Worm (Caenorhabditis elegans) whole organism, mixed stage, embryonic: ENCODE results near the gene C02G6.2.

Experiments
- M03D4.4 ChIP-seq: sonication (generic microtip); optimal IDR thresholded peaks from 2 replicates; lab custom pipeline; 2017; ENCODE audit warnings: mild to moderate bottlenecking, missing genetic modification characterization, missing compliant biosample characterization
- blmp-1 ChIP-seq: fragments of 150-350 bp; optimal IDR thresholded peaks from 2 replicates; lab custom pipeline; 2014; ENCODE audit warnings: missing biosample characterization, missing genetic modification characterization
- ceh-39 ChIP-seq: fragments of 150-350 bp; optimal IDR thresholded peaks from 2 replicates; lab custom pipeline; 2014; ENCODE audit warnings: missing biosample characterization, missing genetic modification characterization
- ceh-43 ChIP-seq: fragments of 200-800 bp; sonication (Bioruptor generic); optimal IDR thresholded peaks from 2 replicates; lab custom pipeline; 2018; ENCODE audit warnings: mild to moderate bottlenecking, missing genetic modification characterization, moderate library complexity, missing compliant biosample characterization
- ces-1 ChIP-seq: fragments of 150-350 bp; optimal IDR thresholded peaks from 2 replicates; lab custom pipeline; 2014; ENCODE audit warnings: missing biosample characterization, missing genetic modification reagents, missing genetic modification characterization
- cnd-1 ChIP-seq: fragments of 200-800 bp; sonication (Bioruptor generic); optimal IDR thresholded peaks from 2 replicates; lab custom pipeline; 2018; ENCODE audit warnings: mild to moderate bottlenecking, missing genetic modification characterization, missing compliant biosample characterization
- drap-1 ChIP-seq: fragments of 200-800 bp; sonication (Bioruptor generic); optimal IDR thresholded peaks from 3 replicates; lab custom pipeline; 2018; ENCODE audit warnings: mild to moderate bottlenecking, missing genetic modification characterization, missing compliant biosample characterization
- elt-1 ChIP-seq: sonication (generic microtip); optimal IDR thresholded peaks from 2 replicates; lab custom pipeline; 2017; ENCODE audit warnings: missing genetic modification characterization, mild to moderate bottlenecking, missing compliant biosample characterization, antibody characterized with exemption, moderate library complexity, borderline replicate concordance; ENCODE audit not compliant: insufficient read depth
- elt-3 ChIP-seq: fragments of 150-350 bp; optimal IDR thresholded peaks from 2 replicates; lab custom pipeline; 2014; ENCODE audit warnings: missing biosample characterization, missing genetic modification characterization
- flh-1 ChIP-seq: fragments of 200-800 bp; sonication (Bioruptor generic); optimal IDR thresholded peaks from 2 replicates; lab custom pipeline; 2018; ENCODE audit warnings: mild to moderate bottlenecking, missing genetic modification characterization, moderate library complexity, missing compliant biosample characterization
- ham-2 ChIP-seq: fragments of 200-800 bp; sonication (Bioruptor generic); optimal IDR thresholded peaks from 2 replicates; lab custom pipeline; 2018; ENCODE audit warnings: mild to moderate bottlenecking, missing genetic modification characterization, missing compliant biosample characterization
- hlh-1 ChIP-seq: fragments of 150-350 bp; optimal IDR thresholded peaks from 2 replicates; lab custom pipeline; 2014; ENCODE audit warnings: missing biosample characterization, missing genetic modification reagents, missing genetic modification characterization
- lin-13 ChIP-seq: fragments of 150-350 bp; optimal IDR thresholded peaks from 2 replicates; lab custom pipeline; 2014; ENCODE audit warnings: missing biosample characterization, missing genetic modification characterization
- lin-32 ChIP-seq: fragments of 200-800 bp; sonication (Bioruptor generic); optimal IDR thresholded peaks from 2 replicates; lab custom pipeline; 2018; ENCODE audit warnings: mild to moderate bottlenecking, missing genetic modification characterization, missing compliant biosample characterization
- lsy-2 ChIP-seq: fragments of 150-350 bp; optimal IDR thresholded peaks from 2 replicates; lab custom pipeline; 2014; ENCODE audit warnings: missing biosample characterization, missing genetic modification characterization
- mab-5 ChIP-seq: fragments of 150-350 bp; optimal IDR thresholded peaks from 2 replicates; lab custom pipeline; 2014; ENCODE audit warnings: missing biosample characterization, missing genetic modification characterization
- mep-1 ChIP-seq: fragments of 150-350 bp; optimal IDR thresholded peaks from 2 replicates; lab custom pipeline; 2017; ENCODE audit warnings: missing biosample characterization, missing genetic modification reagents, missing genetic modification characterization, inconsistent platforms
- mls-2 ChIP-seq: sonication (generic microtip); optimal IDR thresholded peaks from 2 replicates; lab custom pipeline; 2016; ENCODE audit warnings: mild to moderate bottlenecking, missing genetic modification characterization, moderate library complexity, missing compliant biosample characterization
- nhr-12 ChIP-seq: fragments of 150-350 bp; optimal IDR thresholded peaks from 2 replicates; lab custom pipeline; 2014; ENCODE audit warnings: missing biosample characterization, missing genetic modification characterization
- nhr-2 ChIP-seq: fragments of 150-350 bp; optimal IDR thresholded peaks from 2 replicates; lab custom pipeline; 2014; ENCODE audit warnings: missing biosample characterization, missing genetic modification characterization
- nhr-237 ChIP-seq: fragments of 150-350 bp; optimal IDR thresholded peaks from 2 replicates; lab custom pipeline; 2014; ENCODE audit warnings: missing biosample characterization, missing genetic modification characterization
- nhr-28 ChIP-seq: fragments of 150-350 bp; optimal IDR thresholded peaks from 2 replicates; lab custom pipeline; 2014; ENCODE audit warnings: missing biosample characterization, missing genetic modification characterization
- nhr-76 ChIP-seq: sonication (generic microtip); optimal IDR thresholded peaks from 2 replicates; lab custom pipeline; 2017; ENCODE audit warnings: missing biosample characterization, missing genetic modification characterization
- pha-4 ChIP-seq: fragments of 150-350 bp; optimal IDR thresholded peaks from 2 replicates; lab custom pipeline; 2018; ENCODE audit warnings: missing biosample characterization, missing genetic modification reagents, missing genetic modification characterization
- sem-2 ChIP-seq: fragments of 200-800 bp; sonication (Bioruptor generic); optimal IDR thresholded peaks from 2 replicates; lab custom pipeline; 2018; ENCODE audit warnings: mild to moderate bottlenecking, missing genetic modification characterization, missing compliant biosample characterization
- snpc-4 ChIP-seq: fragments of 150-350 bp; optimal IDR thresholded peaks from 2 replicates; lab custom pipeline; 2014; ENCODE audit warnings: missing biosample characterization, missing genetic modification characterization
- sptf-1 ChIP-seq: sonication (generic microtip); optimal IDR thresholded peaks from 2 replicates; lab custom pipeline; 2017; ENCODE audit warnings: mild to moderate bottlenecking, missing genetic modification characterization, moderate library complexity, missing compliant biosample characterization
- tbx-8 ChIP-seq: fragments of 200-800 bp; sonication (Bioruptor generic); optimal IDR thresholded peaks from 2 replicates; lab custom pipeline; 2018; ENCODE audit warnings: mild to moderate bottlenecking, missing genetic modification characterization, moderate library complexity, missing compliant biosample characterization
- unc-120 ChIP-seq: sonication (generic microtip); optimal IDR thresholded peaks from 2 replicates; lab custom pipeline; 2017; ENCODE audit warnings: missing genetic modification characterization, missing compliant biosample characterization; ENCODE audit not compliant: poor library complexity, severe bottlenecking
- unc-39 ChIP-seq: fragments of 150-350 bp; optimal IDR thresholded peaks from 2 replicates; lab custom pipeline; 2014; ENCODE audit warnings: missing biosample characterization, missing genetic modification characterization
- unc-62 ChIP-seq: fragments of 150-350 bp; optimal IDR thresholded peaks from 2 replicates; lab custom pipeline; 2014; ENCODE audit warnings: missing biosample characterization, missing genetic modification reagents, missing genetic modification characterization
- zip-8 ChIP-seq: fragments of 150-350 bp; optimal IDR thresholded peaks from 2 replicates; lab custom pipeline; 2014; ENCODE audit warnings: missing biosample characterization, missing genetic modification characterization

The C02G6.2 gene

DNA sequence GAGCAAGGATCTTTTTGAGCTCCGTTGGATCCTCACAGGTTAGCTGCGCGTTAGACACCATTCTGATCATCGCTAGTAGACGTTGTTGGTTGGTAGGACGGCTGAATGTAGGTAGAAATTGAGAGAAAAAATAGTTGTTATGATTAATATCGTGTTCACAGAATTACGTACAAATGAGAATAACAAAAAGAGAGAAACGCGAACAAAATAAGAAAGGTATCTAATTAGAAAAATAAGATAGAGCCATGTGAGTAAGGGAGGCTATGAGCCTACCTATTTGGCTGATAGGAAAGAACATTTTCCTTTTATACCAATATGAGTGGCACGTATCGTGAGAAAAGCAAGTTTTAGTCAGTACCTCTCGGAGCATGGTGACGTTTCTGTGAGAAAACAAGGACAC lies 11.9 kb downstream of the C02G6.2 start, which contains the start of gene C04E6.8:
Gene C04E6.8 (minus strand): TSS at position 101 of the 400 bp plus-strand sequence.
- no peak for TF ChIP-seq unc-62 (GFP tag; lab: Kevin White, UChicago)
- TF ChIP-seq nhr-28 (tag; lab: Kevin White, UChicago), result no peak
- TF ChIP-seq elt-1 (tag; lab: Kevin White, UChicago), result no peak
- TF ChIP-seq nhr-12 (tag; lab: Kevin White, UChicago), result no peak
- no peak for TF ChIP-seq unc-120
- TF ChIP-seq nhr-76 (tag; lab: Kevin White, UChicago), result no peak
- TF ChIP-seq lin-13 (tag; lab: Kevin White, UChicago), result no peak

DNA sequence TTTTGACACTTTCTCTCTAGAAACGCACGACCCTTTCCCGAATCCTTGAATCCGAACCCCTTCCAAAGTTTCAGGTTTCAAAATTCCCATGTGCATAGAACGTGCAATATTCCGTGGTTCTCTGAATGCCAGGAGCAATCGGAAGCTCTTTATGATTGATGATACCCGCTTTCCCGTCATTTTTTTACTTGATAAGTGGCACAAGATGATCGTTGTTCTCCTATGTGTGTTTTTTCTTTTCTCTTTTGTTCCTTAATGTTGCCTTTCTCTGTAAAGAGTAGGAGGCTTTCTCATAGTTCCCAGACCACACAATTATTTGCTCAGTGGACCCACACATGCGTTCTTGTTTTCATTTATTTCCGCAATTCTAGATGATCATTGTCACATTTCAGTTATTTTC lies 17.0 kb downstream of the C02G6.2 start:
- TF ChIP-seq sptf-1 (tag; lab: Kevin White, UChicago) (no peak), lin-32 (GFP tag; lab: Kevin White, UChicago) (no peak), flh-1 (GFP tag; lab: Kevin White, UChicago) (no peak), mab-5 (tag; lab: Kevin White, UChicago) (no peak), nhr-12 (tag; lab: Kevin White, UChicago) (no peak), unc-62 (GFP tag; lab: Kevin White, UChicago) (no peak), ceh-43 (GFP tag; lab: Kevin White, UChicago) (no peak), M03D4.4 (no peak), elt-3 (tag; lab: Kevin White, UChicago) (no peak), blmp-1 (tag; lab: Kevin White, UChicago) (no peak), ces-1 (GFP tag; lab: Kevin White, UChicago) (no peak), mls-2 (no peak), pha-4 (tag; lab: Kevin White, UChicago) (no peak), nhr-2 (tag; lab: Kevin White, UChicago) (no peak), mep-1 (tag; lab: Kevin White, UChicago) (no peak), unc-120 (no peak), zip-8 (tag; lab: Kevin White, UChicago) (no peak), drap-1 (GFP tag; lab: Kevin White, UChicago) (no peak), hlh-1 (tag; lab: Kevin White, UChicago) (no peak)

DNA sequence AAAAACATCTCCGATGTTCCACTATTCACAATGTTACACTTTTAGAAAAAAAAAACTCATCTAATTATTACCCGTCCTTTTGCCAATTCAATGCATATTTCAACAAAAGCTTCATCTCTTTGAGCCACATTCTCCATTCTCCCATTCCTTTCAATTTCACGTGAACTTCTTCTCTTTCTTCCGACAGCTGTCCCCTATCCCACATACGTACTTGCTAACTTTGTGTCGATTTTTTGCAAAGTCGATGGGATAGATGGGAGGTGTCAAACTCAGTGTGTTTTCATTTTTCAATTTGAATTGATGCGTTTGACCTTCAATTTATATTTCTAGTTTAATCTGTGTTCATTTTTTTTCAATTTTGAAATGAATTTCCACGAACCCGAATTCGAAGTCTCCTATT lies 19.3 kb downstream of the C02G6.2 start:
- TF ChIP-seq sem-2 (GFP tag; lab: Kevin White, UChicago) (no peak), mls-2 (no peak), hlh-1 (tag; lab: Kevin White, UChicago) (peak; percentile 32), nhr-12 (tag; lab: Kevin White, UChicago) (no peak), drap-1 (GFP tag; lab: Kevin White, UChicago) (no peak), elt-1 (tag; lab: Kevin White, UChicago) (no peak)

DNA sequence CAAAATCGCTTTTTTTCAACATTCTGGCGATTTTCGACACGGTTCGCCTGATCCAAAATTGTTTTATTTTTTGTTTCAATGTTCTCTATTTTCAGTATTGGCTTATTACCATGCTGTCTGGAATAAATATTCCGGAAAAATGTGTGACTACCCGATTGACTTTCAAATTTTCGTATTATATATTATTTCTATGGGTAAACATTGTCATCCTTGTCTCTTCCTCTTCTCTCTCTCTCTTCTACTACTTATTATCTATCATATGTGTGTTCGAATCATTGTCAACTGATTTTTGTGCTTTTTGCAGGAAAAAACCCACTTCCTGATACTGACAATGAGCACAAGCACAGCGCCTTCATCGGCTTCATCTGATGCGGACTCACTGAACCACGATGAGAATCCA lies 21.2 kb downstream of the C02G6.2 start, which contains the start of gene C04E6.7:
Gene C04E6.7 (plus strand): TSS at position 301 of the 400 bp plus-strand sequence.
- no peak for TF ChIP-seq snpc-4 (tag; lab: Kevin White, UChicago)
- TF ChIP-seq mep-1 (tag; lab: Kevin White, UChicago), result no peak
- no peak for TF ChIP-seq elt-3 (tag; lab: Kevin White, UChicago)
- TF ChIP-seq blmp-1 (tag; lab: Kevin White, UChicago), result no peak
- no peak for TF ChIP-seq ceh-39
- no peak for TF ChIP-seq pha-4 (tag; lab: Kevin White, UChicago)
- TF ChIP-seq sem-2 (GFP tag; lab: Kevin White, UChicago), result no peak
- TF ChIP-seq nhr-28 (tag; lab: Kevin White, UChicago), result no peak

DNA sequence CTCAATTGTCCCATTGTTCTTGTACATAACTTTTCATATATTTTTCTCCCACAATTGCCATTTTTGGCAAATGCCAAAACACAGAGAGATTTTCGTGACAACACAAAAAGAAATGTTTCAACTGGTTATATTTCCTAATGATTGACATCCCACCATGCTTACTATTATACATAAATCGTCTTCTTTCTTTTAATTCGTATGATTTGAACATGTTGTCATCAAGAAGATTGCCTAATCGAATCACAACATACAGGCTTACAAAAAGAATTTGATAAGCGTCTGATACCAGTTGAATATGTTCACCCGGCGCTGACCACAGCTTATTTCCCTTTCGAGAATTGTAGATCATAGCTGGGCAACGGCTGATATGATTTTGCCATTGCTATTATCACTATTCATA lies 23.2 kb downstream of the C02G6.2 start, which contains the start of gene grd-9:
Gene grd-9 (plus strand): TSS at position 301 of the 400 bp plus-strand sequence.
- no peak for TF ChIP-seq sem-2 (GFP tag; lab: Kevin White, UChicago)
- TF ChIP-seq hlh-1 (tag; lab: Kevin White, UChicago), result no peak
- TF ChIP-seq lsy-2 (tag; lab: Kevin White, UChicago), result no peak
- TF ChIP-seq tbx-8, result no peak
- no peak for TF ChIP-seq ham-2 (GFP tag; lab: Kevin White, UChicago)

DNA sequence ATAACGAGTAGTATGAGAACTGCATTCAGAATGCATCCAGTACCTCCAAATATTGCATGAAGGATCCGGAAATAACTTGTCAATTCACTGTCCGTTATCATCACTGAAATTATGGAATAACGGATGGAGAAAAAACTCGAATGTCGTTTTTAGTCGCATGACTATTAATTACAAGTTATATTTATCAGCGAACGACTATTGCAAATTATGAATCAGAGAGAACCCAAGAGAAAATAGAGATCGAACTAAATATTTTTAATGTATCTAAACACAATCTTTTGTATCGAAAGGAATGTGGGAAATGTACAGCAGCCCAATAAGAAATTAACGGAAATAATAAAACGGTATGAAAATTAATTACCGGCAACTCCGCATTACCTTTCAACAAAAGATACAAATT lies 28.1 kb downstream of the C02G6.2 start, which contains the start of gene srd-16:
Gene srd-16 (minus strand): TSS at position 101 of the 400 bp plus-strand sequence.
- TF ChIP-seq blmp-1 (tag; lab: Kevin White, UChicago) (no peak), unc-120 (no peak), flh-1 (GFP tag; lab: Kevin White, UChicago) (no peak), elt-1 (tag; lab: Kevin White, UChicago) (no peak), tbx-8 (no peak), ceh-43 (GFP tag; lab: Kevin White, UChicago) (no peak), unc-39 (tag; lab: Kevin White, UChicago) (no peak), drap-1 (GFP tag; lab: Kevin White, UChicago) (no peak), cnd-1 (no peak), lsy-2 (tag; lab: Kevin White, UChicago) (no peak), mls-2 (no peak), ham-2 (GFP tag; lab: Kevin White, UChicago) (no peak), nhr-237 (tag; lab: Kevin White, UChicago) (no peak), hlh-1 (tag; lab: Kevin White, UChicago) (no peak), zip-8 (tag; lab: Kevin White, UChicago) (no peak), ces-1 (GFP tag; lab: Kevin White, UChicago) (no peak), unc-62 (GFP tag; lab: Kevin White, UChicago) (no peak)
